Fruit fly (Drosophila melanogaster): ENCODE data around the gene ems.

Gene ems

DNA sequence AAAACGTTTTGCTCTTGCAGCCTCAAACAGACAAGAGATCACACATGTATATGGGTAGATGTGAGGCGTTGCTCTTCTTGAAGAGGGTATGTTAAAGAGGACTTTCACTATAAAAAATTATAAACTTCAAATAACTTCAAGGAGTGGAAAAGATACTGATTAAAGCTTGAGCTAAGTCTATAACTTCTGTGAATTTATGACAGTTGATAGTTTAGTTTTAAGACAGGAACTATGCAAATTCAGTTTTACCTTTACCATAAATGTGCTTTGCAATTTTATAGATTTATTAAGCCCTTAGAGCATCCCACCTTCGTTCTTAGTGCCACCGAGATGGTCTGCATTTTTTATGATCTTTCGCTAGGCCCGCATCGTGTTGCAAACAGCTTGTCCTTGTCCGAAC is 14.9 kb downstream of the ems start (continued):
- TF ChIP-seq CG32006 (GFP tag; optimal IDR thresholded peaks at IDR 0.05) (no peak), Hr38 (GFP tag; optimal IDR thresholded peaks at IDR 0.05) (no peak)

DNA sequence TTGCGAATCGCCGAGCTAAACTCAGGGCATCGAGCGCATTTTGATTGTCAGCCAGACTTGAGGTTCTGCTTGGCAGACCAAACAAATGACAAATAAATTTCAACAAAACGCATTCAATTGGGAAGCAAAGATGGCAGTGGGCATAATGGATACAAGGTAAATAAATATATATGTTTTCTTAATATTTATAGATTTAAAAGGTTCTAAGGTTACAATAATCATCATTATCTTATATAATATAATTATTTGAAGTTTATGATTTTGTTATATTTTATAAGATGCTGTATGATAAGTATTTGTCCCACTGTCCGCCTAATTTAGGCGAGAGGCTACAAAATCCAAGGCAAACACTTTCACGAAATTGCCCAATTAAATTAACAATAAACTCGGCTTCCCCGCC is 16.4 kb downstream of the ems start:
- no peak for TF ChIP-seq CG9139 (GFP tag; optimal IDR thresholded peaks at IDR 0.05)
- TF ChIP-seq Eip75B (GFP tag; optimal IDR thresholded peaks at IDR 0.05): no peak
- peak; percentile 52 for TF ChIP-seq Ets96B (tag; optimal IDR thresholded peaks at IDR 0.05)
- TF ChIP-seq Eip78C (GFP tag): peak; percentile 67
- TF ChIP-seq Blimp-1 (GFP tag; optimal IDR thresholded peaks at IDR 0.05): no peak
- peak; percentile 9 for TF ChIP-seq spab (GFP tag; optimal IDR thresholded peaks at IDR 0.05)
- no peak for TF ChIP-seq pdm3 (GFP tag; optimal IDR thresholded peaks at IDR 0.05)
- peak; percentile 23 for TF ChIP-seq CG8632 (GFP tag; optimal IDR thresholded peaks at IDR 0.05)
- TF ChIP-seq CG3032 (tag; optimal IDR thresholded peaks at IDR 0.05): peak; percentile 25
- peak; percentile 18 for TF ChIP-seq CG32006 (GFP tag; optimal IDR thresholded peaks at IDR 0.05)
- TF ChIP-seq CG10631 (GFP tag; optimal IDR thresholded peaks at IDR 0.05): peak; percentile 35
- TF ChIP-seq CG6163 (GFP tag; IDR thresholded peaks at IDR 0.05): no peak
- TF ChIP-seq OdsH (GFP tag; optimal IDR thresholded peaks at IDR 0.05): peak; percentile 25
- TF ChIP-seq svp (GFP tag): peak; percentile 41

DNA sequence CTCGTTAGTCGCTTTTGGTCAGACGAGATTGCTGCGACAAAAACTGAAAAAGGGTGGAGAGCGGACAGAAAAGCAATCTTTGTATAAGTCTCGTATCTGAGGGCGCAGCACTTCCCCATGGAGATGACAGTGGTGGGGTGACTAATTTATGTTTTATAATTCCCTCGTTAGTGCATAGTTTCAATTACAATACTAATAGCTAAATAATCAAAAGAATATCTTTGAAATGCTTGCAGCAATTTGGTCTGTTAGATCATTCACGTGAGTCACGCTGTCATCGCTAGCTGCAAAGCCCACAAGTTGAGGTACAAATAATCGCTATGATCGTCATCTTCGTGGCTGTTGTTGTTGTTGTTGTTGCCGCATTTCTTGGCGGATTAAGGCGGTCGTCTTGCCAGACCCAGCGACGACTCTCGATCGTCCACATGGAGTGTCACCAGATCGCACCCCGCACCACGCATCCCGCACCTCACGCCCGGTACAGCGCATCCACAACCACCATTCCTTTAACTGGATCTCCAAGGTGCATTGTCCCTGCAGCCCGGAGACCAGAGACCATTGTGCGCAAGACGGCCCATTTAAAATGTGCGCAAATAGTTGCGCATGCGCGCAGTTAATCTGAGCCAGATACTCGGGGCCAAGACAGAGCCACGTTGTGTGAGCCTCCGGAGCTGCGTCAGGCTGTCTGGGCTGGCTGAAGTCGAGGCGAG is 20.3 kb downstream of the ems start:
- TF ChIP-seq eg (GFP tag; IDR thresholded peaks at IDR 0.05) (peak; percentile 36; the same call in 1 of the 3 replicates), CG7368 (GFP tag; optimal IDR thresholded peaks at IDR 0.05) (peak; percentile 77), acj6 (GFP tag; optimal IDR thresholded peaks at IDR 0.05) (peak; percentile 80), dsx (GFP tag; optimal IDR thresholded peaks at IDR 0.05; ENCODE audit: poor library complexity, severe bottlenecking) (peak; percentile 81), fd85E (GFP tag; optimal IDR thresholded peaks at IDR 0.05) (no peak), CG6854 (GFP tag; optimal IDR thresholded peaks at IDR 0.05) (peak; percentile 78), Ets96B (tag; optimal IDR thresholded peaks at IDR 0.05) (peak; percentile 89), achi (GFP tag; optimal IDR thresholded peaks at IDR 0.05) (peak; percentile 80), CG11762 (GFP tag; optimal IDR thresholded peaks at IDR 0.05; ENCODE audit: insufficient read depth) (peak; percentile 67), Gug (GFP tag; IDR thresholded peaks at IDR 0.05) (peak; percentile 29; the same call in 1 of the 2 replicates), ss (GFP tag; optimal IDR thresholded peaks at IDR 0.05) (peak; percentile 76 to 77), Blimp-1 (GFP tag; optimal IDR thresholded peaks at IDR 0.05) (peak; percentile 65), CG16779 (tag; optimal IDR thresholded peaks at IDR 0.05) (peak; percentile 26), Ets21C (GFP tag; optimal IDR thresholded peaks at IDR 0.05) (peak; percentile 57), spab (GFP tag; optimal IDR thresholded peaks at IDR 0.05) (peak; percentile 84), CG34406 (GFP tag; optimal IDR thresholded peaks at IDR 0.05) (peak; percentile 74), svp (GFP tag) (peak; percentile 88), CG6808 (GFP tag; optimal IDR thresholded peaks at IDR 0.05) (peak; percentile 89), vri (GFP tag; optimal IDR thresholded peaks at IDR 0.05) (peak; percentile 59), CG15336 (GFP tag; IDR thresholded peaks at IDR 0.05) (peak; percentile 56), Hr39 (GFP tag; optimal IDR thresholded peaks at IDR 0.05) (peak; percentile 73), lz (GFP tag; optimal IDR thresholded peaks at IDR 0.05) (peak; percentile 58), Sox102F (GFP tag; optimal IDR thresholded peaks at IDR 0.05) (peak; percentile 73), Lpt (GFP tag; optimal IDR thresholded peaks at IDR 0.05) (peak; percentile 17), dac (GFP tag; optimal IDR thresholded peaks at IDR 0.05) (no peak), Sox14 (GFP tag; optimal IDR thresholded peaks at IDR 0.05) (peak; percentile 80), CG10669 (GFP tag; optimal IDR thresholded peaks at IDR 0.05) (peak; percentile 89), Met (GFP tag; optimal IDR thresholded peaks at IDR 0.05) (peak; percentile 79), CG11902 (GFP tag; optimal IDR thresholded peaks at IDR 0.05) (peak; percentile 75), CG32006 (GFP tag; optimal IDR thresholded peaks at IDR 0.05) (peak; percentile 45), net (GFP tag; optimal IDR thresholded peaks at IDR 0.05) (peak; percentile 69), CG31627 (GFP tag; optimal IDR thresholded peaks at IDR 0.05) (peak; percentile 64), CG6792 (GFP tag; optimal IDR thresholded peaks at IDR 0.05) (peak; percentile 71), CG8119 (GFP tag; IDR thresholded peaks at IDR 0.05) (peak; percentile 72), fkh (GFP tag; optimal IDR thresholded peaks at IDR 0.05) (no peak), CG3919 (GFP tag; optimal IDR thresholded peaks at IDR 0.05) (peak; percentile 92), CG3032 (tag; optimal IDR thresholded peaks at IDR 0.05) (peak; percentile 80), topi (GFP tag; optimal IDR thresholded peaks at IDR 0.05) (peak; percentile 87)
